Fruit fly (Drosophila melanogaster) whole organism, embryonic: Measurements from ENCODE around the gene eIF3l.

Experiments used
- Aef1 ChIP-seq: fragments of 200-800 bp; sonication (Bioruptor generic); IDR thresholded peaks from 3 replicates; pipeline ENCODE4 v1.3.6; 2022; ENCODE audit warnings: missing biosample characterization, missing genetic modification characterization
- CG10147 ChIP-seq: fragments of 200-800 bp; sonication (Bioruptor generic); optimal IDR thresholded peaks from 2 replicates; lab custom pipeline; 2019; ENCODE audit warnings: missing biosample characterization, mild to moderate bottlenecking, missing genetic modification characterization, moderate library complexity
- CG10209 ChIP-seq: fragments of 200-800 bp; sonication (Bioruptor generic); optimal IDR thresholded peaks from 3 replicates; lab custom pipeline; 2017; ENCODE audit warnings: missing biosample characterization, mild to moderate bottlenecking, missing genetic modification characterization, missing genetic modification reagents
- CG10543 ChIP-seq: fragments of 200-800 bp; sonication (Bioruptor generic); optimal IDR thresholded peaks from 3 replicates; lab custom pipeline; 2017; ENCODE audit warnings: missing biosample characterization, mild to moderate bottlenecking, missing genetic modification characterization, moderate library complexity
- CG10979 ChIP-seq: fragments of 200-800 bp; sonication (Bioruptor generic); optimal IDR thresholded peaks from 2 replicates; lab custom pipeline; 2018; ENCODE audit warnings: missing biosample characterization, mild to moderate bottlenecking, missing genetic modification characterization, moderate library complexity
- CG11456 ChIP-seq: fragments of 200-800 bp; sonication (Bioruptor generic); IDR thresholded peaks from 3 replicates; pipeline ENCODE4 v1.3.6; 2022; ENCODE audit warnings: missing biosample characterization, missing genetic modification characterization
- CG12769 ChIP-seq: fragments of 200-800 bp; sonication (Bioruptor generic); optimal IDR thresholded peaks from 2 replicates; lab custom pipeline; 2019; ENCODE audit warnings: missing biosample characterization, mild to moderate bottlenecking, missing genetic modification characterization, moderate library complexity
- CG14441 ChIP-seq: fragments of 200-800 bp; sonication (Bioruptor generic); IDR thresholded peaks from 2 replicates; pipeline ENCODE4 v1.3.6; 2022; ENCODE audit warnings: missing biosample characterization, missing genetic modification characterization
- CG14860 ChIP-seq: fragments of 200-800 bp; sonication (Bioruptor generic); IDR thresholded peaks from 3 replicates; pipeline ENCODE4 v1.3.6; 2022; ENCODE audit warnings: missing biosample characterization, missing genetic modification characterization; ENCODE audit not compliant: partially characterized antibody
- CG16779 ChIP-seq: fragments of 200-800 bp; sonication (Bioruptor generic); IDR thresholded peaks from 2 replicates; pipeline ENCODE4 v1.3.6; 2022; ENCODE audit warnings: missing biosample characterization, missing genetic modification characterization
- CG17829 ChIP-seq: fragments of 200-800 bp; optimal IDR thresholded peaks from 2 replicates; lab custom pipeline; 2019; ENCODE audit warnings: missing biosample characterization, mild to moderate bottlenecking, missing genetic modification characterization, moderate library complexity
- CG18011 ChIP-seq: fragments of 200-800 bp; sonication (Bioruptor generic); optimal IDR thresholded peaks from 2 replicates; lab custom pipeline; 2017; ENCODE audit warnings: missing biosample characterization, missing genetic modification characterization, mild to moderate bottlenecking, moderate library complexity, missing genotype
- CG18262 ChIP-seq: fragments of 200-800 bp; optimal IDR thresholded peaks from 3 replicates; lab custom pipeline; 2019; ENCODE audit warnings: missing biosample characterization, mild to moderate bottlenecking, missing genetic modification characterization, moderate library complexity
- CG18476 ChIP-seq: fragments of 200-800 bp; sonication (Bioruptor generic); optimal IDR thresholded peaks from 2 replicates; lab custom pipeline; 2016; ENCODE audit warnings: missing biosample characterization, mild to moderate bottlenecking, missing genetic modification characterization
- CG2875 ChIP-seq: fragments of 200-800 bp; sonication (Bioruptor generic); optimal IDR thresholded peaks from 2 replicates; lab custom pipeline; 2017; ENCODE audit warnings: missing biosample characterization, mild to moderate bottlenecking, missing genetic modification characterization, missing genetic modification reagents
- CG3163 ChIP-seq: fragments of 200-800 bp; sonication (Bioruptor generic); optimal IDR thresholded peaks from 3 replicates; lab custom pipeline; 2016; ENCODE audit warnings: missing biosample characterization, missing genetic modification characterization
- CG32532 ChIP-seq: fragments of 200-800 bp; sonication (Bioruptor generic); IDR thresholded peaks from 2 replicates; pipeline ENCODE4 v1.3.6; 2022; ENCODE audit warnings: missing biosample characterization, missing genetic modification characterization
- CG3995 ChIP-seq: fragments of 200-800 bp; sonication (Bioruptor generic); optimal IDR thresholded peaks from 3 replicates; lab custom pipeline; 2016; ENCODE audit warnings: missing biosample characterization, missing genetic modification characterization
- CG42726 ChIP-seq: fragments of 200-800 bp; sonication (Bioruptor generic); IDR thresholded peaks from 2 replicates; pipeline ENCODE4 v1.3.6; 2022; ENCODE audit warnings: missing biosample characterization, missing genetic modification characterization; ENCODE audit not compliant: partially characterized antibody
- CG4360 ChIP-seq: fragments of 200-800 bp; sonication (Bioruptor generic); IDR thresholded peaks from 2 replicates; pipeline ENCODE4 v1.3.6; 2022; ENCODE audit warnings: missing biosample characterization, missing genetic modification characterization
- CG6175 ChIP-seq: fragments of 200-800 bp; sonication (Bioruptor generic); IDR thresholded peaks from 3 replicates; pipeline ENCODE4 v1.3.6; 2022; ENCODE audit warnings: missing biosample characterization, missing genetic modification characterization
- CG6689 ChIP-seq: fragments of 200-800 bp; sonication (Bioruptor generic); IDR thresholded peaks from 2 replicates; pipeline ENCODE4 v1.3.6; 2022; ENCODE audit warnings: missing biosample characterization, missing genetic modification characterization
- CG6791 ChIP-seq: fragments of 200-800 bp; sonication (Bioruptor generic); IDR thresholded peaks from 3 replicates; pipeline ENCODE4 v1.3.6; 2022; ENCODE audit warnings: missing biosample characterization, missing genetic modification characterization; ENCODE audit not compliant: partially characterized antibody
- CG7928 ChIP-seq: fragments of 200-800 bp; sonication (Bioruptor generic); optimal IDR thresholded peaks from 2 replicates; lab custom pipeline; 2017; ENCODE audit warnings: missing biosample characterization, mild to moderate bottlenecking, missing genetic modification characterization
- CG9215 ChIP-seq: fragments of 200-800 bp; sonication (Bioruptor generic); IDR thresholded peaks from 2 replicates; pipeline ENCODE4 v1.3.6; 2022; ENCODE audit warnings: missing biosample characterization, missing genetic modification characterization
- CG9437 ChIP-seq: fragments of 200-800 bp; sonication (Bioruptor generic); optimal IDR thresholded peaks from 2 replicates; lab custom pipeline; 2018; ENCODE audit warnings: missing biosample characterization, mild to moderate bottlenecking, missing genetic modification characterization
- Fer2 ChIP-seq: fragments of 200-800 bp; sonication (Bioruptor generic); optimal IDR thresholded peaks from 2 replicates; lab custom pipeline; 2018; ENCODE audit warnings: missing biosample characterization, mild to moderate bottlenecking, missing genetic modification characterization, moderate library complexity
- Hsf ChIP-seq: fragments of 200-800 bp; sonication (Bioruptor generic); optimal IDR thresholded peaks from 3 replicates; lab custom pipeline; 2016; ENCODE audit warnings: missing biosample characterization, missing genetic modification characterization
- Mad ChIP-seq: fragments of 200-800 bp; sonication (Bioruptor generic); optimal IDR thresholded peaks from 2 replicates; lab custom pipeline; 2016; ENCODE audit warnings: missing biosample characterization, missing genetic modification characterization
- NC2α ChIP-seq: fragments of 200-800 bp; sonication (Bioruptor generic); optimal IDR thresholded peaks from 2 replicates; lab custom pipeline; 2016; ENCODE audit warnings: missing biosample characterization, missing genetic modification characterization
- Neu2 ChIP-seq: fragments of 200-800 bp; sonication (Bioruptor generic); optimal IDR thresholded peaks from 3 replicates; lab custom pipeline; 2016; ENCODE audit warnings: missing biosample characterization, missing genetic modification characterization, borderline replicate concordance
- Oli ChIP-seq: fragments of 200-800 bp; sonication (Bioruptor generic); optimal IDR thresholded peaks from 2 replicates; lab custom pipeline; 2018; ENCODE audit warnings: missing biosample characterization, mild to moderate bottlenecking, missing genetic modification characterization, moderate library complexity
- Ssrp ChIP-seq: fragments of 200-800 bp; sonication (Bioruptor generic); optimal IDR thresholded peaks from 2 replicates; lab custom pipeline; 2018; ENCODE audit warnings: missing biosample characterization, mild to moderate bottlenecking, missing genetic modification characterization, moderate library complexity
- Trl ChIP-seq, 3 experiments: fragments of >200 bp in 2 of 3; fragments of 200-800 bp in 1 of 3; sonication (Bioruptor generic) in 1 of 3; optimal IDR thresholded peaks; 2 replicates in 1 of 3; 3 replicates in 2 of 3; lab custom pipeline; 2016 to 2017; ENCODE audit warnings: missing biosample characterization in 1 of 3, missing genetic modification characterization in 1 of 3
- bcd ChIP-seq: fragments of 200-800 bp; sonication (Bioruptor generic); optimal IDR thresholded peaks from 2 replicates; lab custom pipeline; 2017; ENCODE audit warnings: missing biosample characterization, mild to moderate bottlenecking, missing genetic modification characterization
- br ChIP-seq: fragments of >200 bp; optimal IDR thresholded peaks from 2 replicates; lab custom pipeline; 2017
- dan ChIP-seq: fragments of 200-800 bp; sonication (Bioruptor generic); IDR thresholded peaks from 2 replicates; pipeline ENCODE4 v1.3.6; 2022; ENCODE audit warnings: missing biosample characterization, missing genetic modification characterization
- dmrt99B ChIP-seq: fragments of 200-800 bp; sonication (Bioruptor generic); optimal IDR thresholded peaks from 2 replicates; lab custom pipeline; 2018; ENCODE audit warnings: missing biosample characterization, mild to moderate bottlenecking, missing genetic modification characterization, moderate library complexity
- dpn ChIP-seq, 2 experiments: fragments of 200-800 bp; sonication (Bioruptor generic); optimal IDR thresholded peaks; 3 replicates each; lab custom pipeline; 2016; ENCODE audit warnings: missing biosample characterization in 2 of 2, missing genetic modification characterization in 2 of 2
- ems ChIP-seq: fragments of 200-800 bp; sonication (Bioruptor generic); optimal IDR thresholded peaks from 3 replicates; lab custom pipeline; 2016; ENCODE audit warnings: missing biosample characterization, missing genetic modification characterization
- gt ChIP-seq: fragments of 200-800 bp; sonication (Bioruptor generic); IDR thresholded peaks from 2 replicates; pipeline ENCODE4 v1.3.6; 2022; ENCODE audit warnings: missing biosample characterization, missing genetic modification characterization
- nerfin-2 ChIP-seq: fragments of 200-800 bp; sonication (Bioruptor generic); IDR thresholded peaks from 2 replicates; pipeline ENCODE4 v1.3.6; 2022; ENCODE audit warnings: missing biosample characterization, missing genetic modification characterization; ENCODE audit not compliant: partially characterized antibody
- onecut ChIP-seq: fragments of 200-800 bp; sonication (Bioruptor generic); IDR thresholded peaks from 2 replicates; pipeline ENCODE4 v1.3.6; 2022; ENCODE audit warnings: missing biosample characterization, missing genetic modification characterization
- prd ChIP-seq, 3 experiments: fragments of >200 bp in 2 of 3; fragments of 200-800 bp in 1 of 3; sonication (Bioruptor generic) in 1 of 3; optimal IDR thresholded peaks in 2 of 3; IDR thresholded peaks in 1 of 3; 2 replicates in 2 of 3; 3 replicates in 1 of 3; pipeline versions ENCODE4 v1.3.6 to Lab custom; 2017 to 2022; ENCODE audit warnings: missing biosample characterization in 1 of 3, missing genetic modification characterization in 1 of 3
- run ChIP-seq: fragments of 200-800 bp; sonication (Bioruptor generic); optimal IDR thresholded peaks from 3 replicates; lab custom pipeline; 2018; ENCODE audit warnings: missing biosample characterization, mild to moderate bottlenecking, missing genetic modification characterization
- sr ChIP-seq: fragments of 200-800 bp; sonication (Bioruptor generic); IDR thresholded peaks from 3 replicates; pipeline ENCODE4 v1.3.6; 2022; ENCODE audit warnings: missing biosample characterization, missing genetic modification characterization
- ssp ChIP-seq: fragments of 200-800 bp; sonication (Bioruptor generic); IDR thresholded peaks from 2 replicates; pipeline ENCODE4 v1.3.6; 2022; ENCODE audit warnings: missing biosample characterization, missing genetic modification characterization
- tin ChIP-seq: fragments of 200-800 bp; sonication (Bioruptor generic); optimal IDR thresholded peaks from 3 replicates; lab custom pipeline; 2016; ENCODE audit warnings: missing biosample characterization, missing genetic modification characterization
- wdn ChIP-seq: fragments of 200-800 bp; sonication (Bioruptor generic); IDR thresholded peaks from 2 replicates; pipeline ENCODE4 v1.3.6; 2022; ENCODE audit warnings: missing biosample characterization, missing genetic modification characterization
- zen2 ChIP-seq: fragments of 200-800 bp; sonication (Bioruptor generic); IDR thresholded peaks from 3 replicates; pipeline ENCODE4 v1.3.6; 2022; ENCODE audit warnings: missing biosample characterization, missing genetic modification characterization; ENCODE audit not compliant: partially characterized antibody
- zfh1 ChIP-seq: fragments of 200-800 bp; sonication (Bioruptor generic); IDR thresholded peaks from 3 replicates; pipeline ENCODE4 v1.3.6; 2022; ENCODE audit warnings: missing biosample characterization, missing genetic modification characterization

Gene eIF3l

dm6 chr3L:12101924-12102383 lies 43.9 kb downstream of the eIF3l start (continued):
- TF ChIP-seq CG10543 (GFP tag; lab: Kevin White, UChicago) (no peak), Fer2 (no peak), CG14860 (GFP tag; lab: Robert Waterston, UW) (no peak), dan (GFP tag; lab: Robert Waterston, UW) (no peak), dmrt99B (tag; lab: Kevin White, UChicago) (peak; percentile 43), CG10209 (GFP tag; lab: Kevin White, UChicago) (no peak), Trl (optimal IDR thresholded peaks at IDR 0.05; lab: Kevin White, UChicago) (no peak), Trl (GFP tag; optimal IDR thresholded peaks at IDR 0.05; lab: Kevin White, UChicago) (no peak), NC2α (GFP tag; lab: Kevin White, UChicago) (no peak), CG9215 (GFP tag; lab: Robert Waterston, UW) (no peak), CG6791 (GFP tag; lab: Robert Waterston, UW) (no peak), dpn (GFP tag; optimal IDR thresholded peaks at IDR 0.05; lab: Kevin White, UChicago) (no peak), CG18011 (GFP tag; lab: Kevin White, UChicago) (no peak), CG12769 (tag; lab: Kevin White, UChicago) (no peak), prd (optimal IDR thresholded peaks at IDR 0.05; lab: Kevin White, UChicago) (no peak), prd (GFP tag; IDR thresholded peaks at IDR 0.05; lab: Robert Waterston, UW) (peak; percentile 42; the same call in 1 of the 3 replicates), CG18262 (tag; lab: Kevin White, UChicago) (peak; percentile 68), run (tag; lab: Kevin White, UChicago) (no peak), CG6689 (no peak), CG10147 (GFP tag; lab: Kevin White, UChicago) (no peak), Ssrp (peak; percentile 24), CG3995 (GFP tag; lab: Kevin White, UChicago) (no peak), zen2 (GFP tag; lab: Robert Waterston, UW) (no peak), nerfin-2 (GFP tag; lab: Robert Waterston, UW) (no peak), CG18476 (GFP tag; lab: Kevin White, UChicago) (no peak), Aef1 (no peak), br (lab: Kevin White, UChicago) (no peak), CG32532 (GFP tag; lab: Robert Waterston, UW) (no peak), CG4360 (no peak), sr (GFP tag; lab: Robert Waterston, UW) (no peak), bcd (no peak), CG6175 (no peak), CG9437 (GFP tag; lab: Kevin White, UChicago) (no peak), Neu2 (GFP tag; lab: Kevin White, UChicago) (no peak), CG3163 (no peak), CG42726 (GFP tag; lab: Robert Waterston, UW) (no peak), CG17829 (tag; lab: Kevin White, UChicago) (peak; percentile 50), CG14441 (GFP tag; lab: Robert Waterston, UW) (no peak), CG11456 (GFP tag; lab: Robert Waterston, UW) (no peak), CG2875 (GFP tag; lab: Kevin White, UChicago) (no peak), ssp (no peak), CG16779 (GFP tag; lab: Robert Waterston, UW) (no peak), onecut (GFP tag; lab: Robert Waterston, UW) (no peak), CG7928 (GFP tag; lab: Kevin White, UChicago) (no peak), Hsf (GFP tag; lab: Kevin White, UChicago) (no peak), gt (GFP tag; lab: Robert Waterston, UW) (no peak), wdn (GFP tag; lab: Robert Waterston, UW) (no peak), Oli (tag; lab: Kevin White, UChicago) (peak; percentile 26), CG10979 (tag; lab: Kevin White, UChicago) (peak; percentile 59), zfh1 (GFP tag; lab: Robert Waterston, UW) (no peak), tin (no peak), Mad (GFP tag; lab: Kevin White, UChicago) (no peak), ems (GFP tag; lab: Kevin White, UChicago) (no peak)
